Fruit fly (Drosophila melanogaster) whole organism, embryonic: ENCODE results near the gene CG5969.

ENCODE experiments used
- Blimp-1 ChIP-seq: fragments of 200-800 bp; sonication (Bioruptor generic); optimal IDR thresholded peaks from 3 replicates; lab custom pipeline; 2018; ENCODE audit warnings: missing biosample characterization, missing genetic modification characterization, mild to moderate bottlenecking, moderate library complexity, missing genetic modification reagents
- CG10979 ChIP-seq: fragments of 200-800 bp; sonication (Bioruptor generic); optimal IDR thresholded peaks from 2 replicates; lab custom pipeline; 2018; ENCODE audit warnings: missing biosample characterization, mild to moderate bottlenecking, missing genetic modification characterization, moderate library complexity
- CG12942 ChIP-seq: fragments of 200-800 bp; sonication (Bioruptor generic); optimal IDR thresholded peaks from 3 replicates; lab custom pipeline; 2016; ENCODE audit warnings: missing biosample characterization, missing genetic modification characterization
- CG13424 ChIP-seq: fragments of 200-800 bp; sonication (Bioruptor generic); optimal IDR thresholded peaks from 2 replicates; lab custom pipeline; 2019; ENCODE audit warnings: missing biosample characterization, mild to moderate bottlenecking, missing genetic modification characterization, moderate library complexity
- CG14710 ChIP-seq: fragments of 200-800 bp; sonication (Bioruptor generic); optimal IDR thresholded peaks from 3 replicates; lab custom pipeline; 2019; ENCODE audit warnings: missing biosample characterization, mild to moderate bottlenecking, missing genetic modification characterization, moderate library complexity
- CG15269 ChIP-seq: fragments of 200-800 bp; sonication (Bioruptor generic); optimal IDR thresholded peaks from 2 replicates; lab custom pipeline; 2018; ENCODE audit warnings: missing biosample characterization, mild to moderate bottlenecking, missing genetic modification characterization, moderate library complexity
- CG16815 ChIP-seq: fragments of 200-800 bp; sonication (Bioruptor generic); optimal IDR thresholded peaks from 3 replicates; lab custom pipeline; 2017; ENCODE audit warnings: missing biosample characterization, mild to moderate bottlenecking, missing genetic modification characterization
- CG17186 ChIP-seq: fragments of 200-800 bp; sonication (Bioruptor generic); optimal IDR thresholded peaks from 3 replicates; lab custom pipeline; 2017; ENCODE audit warnings: missing biosample characterization, missing genetic modification reagents, missing genetic modification characterization
- CG17912 ChIP-seq: fragments of 200-800 bp; sonication (Bioruptor generic); optimal IDR thresholded peaks from 2 replicates; lab custom pipeline; 2018; ENCODE audit warnings: missing biosample characterization, mild to moderate bottlenecking, missing genetic modification characterization
- CG2202 ChIP-seq: fragments of 200-800 bp; sonication (Bioruptor generic); optimal IDR thresholded peaks from 2 replicates; lab custom pipeline; 2018; ENCODE audit warnings: missing biosample characterization, mild to moderate bottlenecking, missing genetic modification characterization
- CG32767 ChIP-seq: fragments of 200-800 bp; sonication (Bioruptor generic); IDR thresholded peaks from 2 replicates; pipeline ENCODE4 v1.3.6; 2022; ENCODE audit warnings: missing biosample characterization, missing genetic modification characterization
- CG33557 ChIP-seq: fragments of 200-800 bp; sonication (Bioruptor generic); optimal IDR thresholded peaks from 2 replicates; lab custom pipeline; 2019; ENCODE audit warnings: missing biosample characterization, mild to moderate bottlenecking, missing genetic modification characterization, moderate library complexity
- CG4404 ChIP-seq: fragments of 200-800 bp; sonication (Bioruptor generic); IDR thresholded peaks from 2 replicates; pipeline ENCODE4 v1.3.6; 2022; ENCODE audit warnings: missing biosample characterization, missing genetic modification characterization
- CG4854 ChIP-seq: fragments of 200-800 bp; sonication (Bioruptor generic); optimal IDR thresholded peaks from 2 replicates; lab custom pipeline; 2016; ENCODE audit warnings: missing biosample characterization, missing genetic modification characterization, inconsistent platforms
- CG6254 ChIP-seq: fragments of 200-800 bp; sonication (Bioruptor generic); optimal IDR thresholded peaks from 3 replicates; lab custom pipeline; 2017; ENCODE audit warnings: mild to moderate bottlenecking, missing biosample characterization, missing genetic modification reagents, missing genetic modification characterization
- CG6791 ChIP-seq: fragments of 200-800 bp; sonication (Bioruptor generic); IDR thresholded peaks from 3 replicates; pipeline ENCODE4 v1.3.6; 2022; ENCODE audit warnings: missing biosample characterization, missing genetic modification characterization; ENCODE audit not compliant: partially characterized antibody
- CG6813 ChIP-seq: fragments of 200-800 bp; sonication (Bioruptor generic); optimal IDR thresholded peaks from 2 replicates; lab custom pipeline; 2017; ENCODE audit warnings: missing biosample characterization, missing genetic modification characterization, mild to moderate bottlenecking, moderate library complexity, missing genetic modification reagents
- CG7372 ChIP-seq: fragments of 200-800 bp; sonication (Bioruptor generic); IDR thresholded peaks from 2 replicates; pipeline ENCODE4 v1.3.6; 2022; ENCODE audit warnings: missing biosample characterization, missing genetic modification characterization
- CG8290 ChIP-seq, 3 experiments: fragments of 200-800 bp; sonication (Bioruptor generic); optimal IDR thresholded peaks; 2 replicates each; lab custom pipeline; 2016 to 2019; ENCODE audit warnings: missing biosample characterization in 3 of 3, missing genetic modification characterization in 3 of 3, mild to moderate bottlenecking in 2 of 3, moderate library complexity in 1 of 3
- CG8478 ChIP-seq: fragments of >200 bp; optimal IDR thresholded peaks from 2 replicates; lab custom pipeline; 2018
- CG8924 ChIP-seq: fragments of 200-800 bp; optimal IDR thresholded peaks from 3 replicates; lab custom pipeline; 2019; ENCODE audit warnings: missing biosample characterization, mild to moderate bottlenecking, missing genetic modification characterization, moderate library complexity
- D19B ChIP-seq: fragments of 200-800 bp; sonication (Bioruptor generic); optimal IDR thresholded peaks from 2 replicates; lab custom pipeline; 2017; ENCODE audit warnings: missing biosample characterization, mild to moderate bottlenecking, missing genetic modification characterization
- Dip2 ChIP-seq: fragments of 200-800 bp; sonication (Bioruptor generic); IDR thresholded peaks from 2 replicates; pipeline ENCODE4 v1.3.6; 2022; ENCODE audit warnings: missing biosample characterization, missing genetic modification characterization
- Drgx ChIP-seq: fragments of 200-800 bp; sonication (Bioruptor generic); IDR thresholded peaks from 2 replicates; pipeline ENCODE4 v1.3.6; 2022; ENCODE audit warnings: missing biosample characterization, missing genetic modification characterization
- HLH3B ChIP-seq: fragments of 200-800 bp; sonication (Bioruptor generic); IDR thresholded peaks from 2 replicates; pipeline ENCODE4 v1.3.6; 2022; ENCODE audit warnings: missing biosample characterization, missing genetic modification characterization
- Hmr ChIP-seq: fragments of 200-800 bp; sonication (Bioruptor generic); optimal IDR thresholded peaks from 3 replicates; lab custom pipeline; 2017; ENCODE audit warnings: mild to moderate bottlenecking, missing biosample characterization, missing genetic modification reagents, missing genetic modification characterization
- Hr78 ChIP-seq, 2 experiments: fragments of 200-800 bp in 1 of 2; fragments of >200 bp in 1 of 2; sonication (Bioruptor generic) in 1 of 2; optimal IDR thresholded peaks; 2 replicates each; lab custom pipeline; 2017 to 2019; ENCODE audit warnings: missing biosample characterization in 2 of 2, missing genetic modification characterization in 2 of 2, mild to moderate bottlenecking in 1 of 2, moderate library complexity in 1 of 2
- Lim3 ChIP-seq: fragments of 200-800 bp; sonication (Bioruptor generic); IDR thresholded peaks from 2 replicates; pipeline ENCODE4 v1.3.6; 2022; ENCODE audit warnings: missing biosample characterization, missing genetic modification characterization
- Mad ChIP-seq: fragments of 200-800 bp; sonication (Bioruptor generic); optimal IDR thresholded peaks from 2 replicates; lab custom pipeline; 2016; ENCODE audit warnings: missing biosample characterization, missing genetic modification characterization
- Mrtf ChIP-seq: fragments of 200-800 bp; sonication (Bioruptor generic); IDR thresholded peaks from 3 replicates; pipeline ENCODE4 v1.3.6; 2022; ENCODE audit warnings: missing biosample characterization, missing genetic modification characterization
- Neu2 ChIP-seq: fragments of 200-800 bp; sonication (Bioruptor generic); optimal IDR thresholded peaks from 3 replicates; lab custom pipeline; 2016; ENCODE audit warnings: missing biosample characterization, missing genetic modification characterization, borderline replicate concordance
- Ptx1 ChIP-seq: fragments of 200-800 bp; sonication (Bioruptor generic); IDR thresholded peaks from 2 replicates; pipeline ENCODE4 v1.3.6; 2022; ENCODE audit warnings: missing biosample characterization, missing genetic modification characterization
- Stat92E ChIP-seq, 3 experiments: fragments of >200 bp in 2 of 3; fragments of 200-800 bp in 1 of 3; sonication (Bioruptor generic) in 1 of 3; optimal IDR thresholded peaks; 2 replicates each; lab custom pipeline; 2017 to 2019; ENCODE audit warnings: missing biosample characterization in 3 of 3, missing genetic modification characterization in 3 of 3, mild to moderate bottlenecking in 1 of 3, moderate library complexity in 1 of 3
- ap ChIP-seq: fragments of 200-800 bp; sonication (Bioruptor generic); IDR thresholded peaks from 2 replicates; pipeline ENCODE4 v1.3.6; 2022; ENCODE audit warnings: missing biosample characterization, missing genetic modification characterization
- crc ChIP-seq: fragments of 200-800 bp; sonication (Bioruptor generic); optimal IDR thresholded peaks from 2 replicates; lab custom pipeline; 2016; ENCODE audit warnings: missing biosample characterization, missing genetic modification characterization
- danr ChIP-seq: fragments of 200-800 bp; sonication (Bioruptor generic); IDR thresholded peaks from 2 replicates; pipeline ENCODE4 v1.3.6; 2022; ENCODE audit warnings: missing biosample characterization, missing genetic modification characterization
- dmrt99B ChIP-seq: fragments of 200-800 bp; sonication (Bioruptor generic); optimal IDR thresholded peaks from 2 replicates; lab custom pipeline; 2018; ENCODE audit warnings: missing biosample characterization, mild to moderate bottlenecking, missing genetic modification characterization, moderate library complexity
- ewg ChIP-seq: fragments of 200-800 bp; sonication (Bioruptor generic); optimal IDR thresholded peaks from 3 replicates; lab custom pipeline; 2017; ENCODE audit warnings: mild to moderate bottlenecking, missing biosample characterization, missing genetic modification reagents, missing genetic modification characterization
- exex ChIP-seq: fragments of 200-800 bp; sonication (Bioruptor generic); optimal IDR thresholded peaks from 4 replicates; lab custom pipeline; 2018; ENCODE audit warnings: missing biosample characterization, mild to moderate bottlenecking, missing genetic modification characterization, moderate library complexity
- gsb-n ChIP-seq: fragments of 200-800 bp; sonication (Bioruptor generic); optimal IDR thresholded peaks from 3 replicates; lab custom pipeline; 2018; ENCODE audit warnings: missing biosample characterization, mild to moderate bottlenecking, missing genetic modification characterization
- gt ChIP-seq: fragments of 200-800 bp; sonication (Bioruptor generic); IDR thresholded peaks from 2 replicates; pipeline ENCODE4 v1.3.6; 2022; ENCODE audit warnings: missing biosample characterization, missing genetic modification characterization
- her ChIP-seq: fragments of 200-800 bp; sonication (Bioruptor generic); optimal IDR thresholded peaks from 2 replicates; lab custom pipeline; 2016; ENCODE audit warnings: missing biosample characterization, missing genetic modification characterization
- insv ChIP-seq, 2 experiments: fragments of 200-800 bp; sonication (Bioruptor generic); optimal IDR thresholded peaks; 3 replicates each; lab custom pipeline; 2016 to 2018; ENCODE audit warnings: missing biosample characterization in 2 of 2, missing genetic modification characterization in 2 of 2
- inv ChIP-seq: fragments of 200-800 bp; sonication (Bioruptor generic); IDR thresholded peaks from 2 replicates; pipeline ENCODE4 v1.3.6; 2022; ENCODE audit warnings: missing biosample characterization, missing genetic modification characterization; ENCODE audit not compliant: partially characterized antibody
- maf-S ChIP-seq: fragments of 200-800 bp; sonication (Bioruptor generic); optimal IDR thresholded peaks from 2 replicates; lab custom pipeline; 2016; ENCODE audit warnings: missing biosample characterization, missing genetic modification characterization
- otp ChIP-seq: fragments of 200-800 bp; sonication (Bioruptor generic); IDR thresholded peaks from 3 replicates; pipeline ENCODE4, ENCODE4 v1.3.6; 2022; ENCODE audit warnings: missing biosample characterization, missing genetic modification characterization
- p53 ChIP-seq: fragments of 200-800 bp; sonication (Bioruptor generic); optimal IDR thresholded peaks from 2 replicates; lab custom pipeline; 2016; ENCODE audit warnings: missing biosample characterization, missing genetic modification characterization
- pzg ChIP-seq: fragments of 200-800 bp; sonication (Bioruptor generic); optimal IDR thresholded peaks from 3 replicates; lab custom pipeline; 2018; ENCODE audit warnings: missing biosample characterization, mild to moderate bottlenecking, missing genetic modification characterization, moderate library complexity
- sd ChIP-seq: fragments of 200-800 bp; sonication (Bioruptor generic); optimal IDR thresholded peaks from 3 replicates; lab custom pipeline; 2018; ENCODE audit warnings: missing biosample characterization, mild to moderate bottlenecking, missing genetic modification characterization, moderate library complexity

Gene CG5969

dm6 chr3L:20470991-20471498 lies 2.5 kb upstream of the CG5969 start (continued):
- TF ChIP-seq CG33557 (GFP tag; lab: Kevin White, UChicago) (no peak), gsb-n (tag; lab: Kevin White, UChicago) (peak; percentile 42), Hmr (GFP tag; lab: Kevin White, UChicago) (peak; percentile 42), p53 (GFP tag; lab: Kevin White, UChicago) (no peak), crc (GFP tag; lab: Kevin White, UChicago) (no peak), CG17912 (GFP tag; lab: Kevin White, UChicago) (no peak), Blimp-1 (GFP tag; lab: Kevin White, UChicago) (peak; percentile 59), Drgx (GFP tag; lab: Robert Waterston, UW) (peak; percentile 72), CG8290 (GFP tag; optimal IDR thresholded peaks at IDR 0.05; lab: Kevin White, UChicago) (no peak), CG8290 (tag; optimal IDR thresholded peaks at IDR 0.05; lab: Kevin White, UChicago) (peak in 1 of 2 experiments; percentile 34), CG2202 (tag; lab: Kevin White, UChicago) (no peak), CG6791 (GFP tag; lab: Robert Waterston, UW) (no peak), CG8478 (lab: Kevin White, UChicago) (no peak), maf-S (no peak), sd (tag; lab: Kevin White, UChicago) (no peak), Stat92E (GFP tag; optimal IDR thresholded peaks at IDR 0.05; lab: Kevin White, UChicago) (no peak), CG16815 (GFP tag; lab: Kevin White, UChicago) (no peak), gt (GFP tag; lab: Robert Waterston, UW) (no peak), Neu2 (GFP tag; lab: Kevin White, UChicago) (no peak), CG14710 (tag; lab: Kevin White, UChicago) (peak; percentile 32), otp (no peak), Mad (GFP tag; lab: Kevin White, UChicago) (peak; percentile 13), CG32767 (no peak), exex (tag; lab: Kevin White, UChicago) (peak; percentile 89), CG17186 (GFP tag; lab: Kevin White, UChicago) (no peak), CG4854 (no peak), CG7372 (GFP tag; lab: Robert Waterston, UW) (peak; percentile 7; the same call in 1 of the 2 replicates), her (peak; percentile 15), CG6813 (GFP tag; lab: Kevin White, UChicago) (peak; percentile 68), Mrtf (peak; percentile 60; the same call in 1 of the 3 replicates), CG6254 (GFP tag; lab: Kevin White, UChicago) (peak; percentile 71), ewg (GFP tag; lab: Kevin White, UChicago) (peak; percentile 10), Dip2 (GFP tag; lab: Robert Waterston, UW) (no peak), D19B (peak; percentile 6), HLH3B (GFP tag; lab: Robert Waterston, UW) (peak; percentile 61), Ptx1 (GFP tag; lab: Robert Waterston, UW) (peak; percentile 12; the same call in 1 of the 2 replicates), CG12942 (GFP tag; lab: Kevin White, UChicago) (peak; percentile 34), CG13424 (peak; percentile 44), CG4404 (GFP tag; lab: Robert Waterston, UW) (0 out of 2 replicates have a peak, but pooled peaks have one; percentile 14), danr (GFP tag; lab: Robert Waterston, UW) (0 out of 2 replicates have a peak, but pooled peaks have one; percentile 26), pzg (GFP tag; lab: Kevin White, UChicago) (no peak), insv (GFP tag; optimal IDR thresholded peaks at IDR 0.05; lab: Kevin White, UChicago) (no peak), Hr78 (GFP tag; optimal IDR thresholded peaks at IDR 0.05; lab: Kevin White, UChicago) (no peak), dmrt99B (tag; lab: Kevin White, UChicago) (peak; percentile 74), ap (GFP tag; lab: Robert Waterston, UW) (peak; percentile 26; the same call in 1 of the 2 replicates), inv (GFP tag; lab: Robert Waterston, UW) (no peak), Lim3 (GFP tag; lab: Robert Waterston, UW) (no peak), CG8924 (peak; percentile 60), CG10979 (tag; lab: Kevin White, UChicago) (peak; percentile 45), CG15269 (tag; lab: Kevin White, UChicago) (peak; percentile 56)
